Fruit fly (Drosophila melanogaster) S2 (cell line): ENCODE results near the gene Zip89B.

Experiments
- CG8478 ChIP-seq: fragments of >200 bp; optimal IDR thresholded peaks from 2 replicates; lab custom pipeline; 2018
- CTCF ChIP-seq, 2 experiments: fragments of >200 bp; optimal IDR thresholded peaks; 2 replicates each; lab custom pipeline; 2018

- TF ChIP-seq CTCF (optimal IDR thresholded peaks at IDR 0.05; lab: Kevin White, UChicago) (no peak), CG8478 (lab: Kevin White, UChicago) (no peak)
Measured at dm6 chr3R:16285612-16286188, 19.9 kb upstream of the Zip89B start.
